Fruit fly (Drosophila melanogaster) whole organism, prepupa: ENCODE data around the gene D.

Experiments used
- Blimp-1 ChIP-seq: fragments of 200-800 bp; sonication (Bioruptor generic); optimal IDR thresholded peaks from 3 replicates; lab custom pipeline; 2017; ENCODE audit warnings: missing biosample characterization, missing genetic modification characterization, mild to moderate bottlenecking, moderate library complexity, missing genetic modification reagents
- CG10669 ChIP-seq: fragments of 200-800 bp; sonication (Bioruptor generic); optimal IDR thresholded peaks from 3 replicates; lab custom pipeline; 2018; ENCODE audit warnings: missing biosample characterization, mild to moderate bottlenecking, missing genetic modification characterization, moderate library complexity
- CG11294 ChIP-seq: fragments of 200-800 bp; sonication (Bioruptor generic); IDR thresholded peaks from 2 replicates; pipeline ENCODE4 v1.3.6; 2022; ENCODE audit warnings: missing biosample characterization, missing genetic modification characterization
- CG11762 ChIP-seq: fragments of 200-800 bp; sonication (Bioruptor generic); optimal IDR thresholded peaks from 3 replicates; lab custom pipeline; 2016; ENCODE audit warnings: missing biosample characterization, missing genetic modification characterization; ENCODE audit not compliant: insufficient read depth
- CG11902 ChIP-seq: fragments of 200-800 bp; sonication (Bioruptor generic); optimal IDR thresholded peaks from 3 replicates; lab custom pipeline; 2016; ENCODE audit warnings: missing biosample characterization, missing genetic modification characterization
- CG1621 ChIP-seq: fragments of 200-800 bp; sonication (Bioruptor generic); optimal IDR thresholded peaks from 3 replicates; lab custom pipeline; 2018; ENCODE audit warnings: missing biosample characterization, mild to moderate bottlenecking, missing genetic modification characterization
- CG16779 ChIP-seq: fragments of 200-800 bp; sonication (Bioruptor generic); optimal IDR thresholded peaks from 3 replicates; lab custom pipeline; 2017; ENCODE audit warnings: missing biosample characterization, mild to moderate bottlenecking, missing genetic modification characterization
- CG3032 ChIP-seq: fragments of 200-800 bp; optimal IDR thresholded peaks from 2 replicates; lab custom pipeline; 2019; ENCODE audit warnings: missing biosample characterization, mild to moderate bottlenecking, missing genetic modification characterization, moderate library complexity
- CG34406 ChIP-seq: fragments of 200-800 bp; sonication (Bioruptor generic); optimal IDR thresholded peaks from 3 replicates; lab custom pipeline; 2016; ENCODE audit warnings: missing biosample characterization, missing genetic modification characterization
- CG4318 ChIP-seq: fragments of 200-800 bp; sonication (Bioruptor generic); optimal IDR thresholded peaks from 3 replicates; lab custom pipeline; 2017; ENCODE audit warnings: missing biosample characterization, mild to moderate bottlenecking, missing genetic modification characterization
- CG6163 ChIP-seq: fragments of 200-800 bp; sonication (Bioruptor generic); IDR thresholded peaks from 3 replicates; pipeline ENCODE4 v1.3.6; 2022; ENCODE audit warnings: missing biosample characterization, missing genetic modification characterization
- CG6808 ChIP-seq: fragments of 200-800 bp; sonication (Bioruptor generic); optimal IDR thresholded peaks from 3 replicates; lab custom pipeline; 2017; ENCODE audit warnings: missing biosample characterization, missing genetic modification characterization, mild to moderate bottlenecking, moderate library complexity, missing genetic modification reagents
- CG7368 ChIP-seq: fragments of 200-800 bp; sonication (Bioruptor generic); optimal IDR thresholded peaks from 3 replicates; lab custom pipeline; 2016; ENCODE audit warnings: missing biosample characterization, missing genetic modification characterization
- CG8119 ChIP-seq: fragments of 200-800 bp; sonication (Bioruptor generic); IDR thresholded peaks from 3 replicates; pipeline ENCODE4 v1.3.6; 2022; ENCODE audit warnings: missing biosample characterization, missing genetic modification characterization
- CG8319 ChIP-seq: fragments of 200-800 bp; sonication (Bioruptor generic); optimal IDR thresholded peaks from 3 replicates; lab custom pipeline; 2016; ENCODE audit warnings: missing biosample characterization, missing genetic modification characterization
- CG8632 ChIP-seq: fragments of 200-800 bp; sonication (Bioruptor generic); optimal IDR thresholded peaks from 3 replicates; lab custom pipeline; 2016; ENCODE audit warnings: missing biosample characterization, missing genetic modification characterization
- Eip75B ChIP-seq: fragments of 200-800 bp; sonication (Bioruptor generic); optimal IDR thresholded peaks from 3 replicates; lab custom pipeline; 2016; ENCODE audit warnings: missing biosample characterization, missing genetic modification characterization
- Eip78C ChIP-seq: fragments of 200-800 bp; sonication (Bioruptor generic); peaks from one replicate; lab custom pipeline; 2016; ENCODE audit warnings: missing biosample characterization, missing genetic modification characterization
- Eip93F ChIP-seq: fragments of 200-800 bp; sonication (Bioruptor generic); optimal IDR thresholded peaks from 2 replicates; lab custom pipeline; 2016; ENCODE audit warnings: missing biosample characterization, mild to moderate bottlenecking, missing genetic modification characterization
- Ets96B ChIP-seq: fragments of 200-800 bp; optimal IDR thresholded peaks from 2 replicates; lab custom pipeline; 2019; ENCODE audit warnings: missing biosample characterization, mild to moderate bottlenecking, missing genetic modification characterization, moderate library complexity
- Gug ChIP-seq: fragments of 200-800 bp; sonication (Bioruptor generic); IDR thresholded peaks from 2 replicates; pipeline ENCODE4 v1.3.6; 2022; ENCODE audit warnings: missing biosample characterization, missing genetic modification characterization
- Hr38 ChIP-seq: sonication (Bioruptor generic); optimal IDR thresholded peaks from 2 replicates; lab custom pipeline; 2016; ENCODE audit warnings: missing biosample characterization, missing genetic modification characterization
- Hr4 ChIP-seq: fragments of 200-800 bp; sonication (Bioruptor generic); optimal IDR thresholded peaks from 3 replicates; lab custom pipeline; 2016; ENCODE audit warnings: missing biosample characterization, missing genetic modification characterization
- OdsH ChIP-seq: fragments of 200-800 bp; sonication (Bioruptor generic); optimal IDR thresholded peaks from 3 replicates; lab custom pipeline; 2016; ENCODE audit warnings: missing biosample characterization, missing genetic modification characterization
- Smox ChIP-seq: fragments of 200-800 bp; sonication (Bioruptor generic); optimal IDR thresholded peaks from 3 replicates; lab custom pipeline; 2016; ENCODE audit warnings: missing biosample characterization, missing genetic modification characterization
- Sox102F ChIP-seq: fragments of 200-800 bp; sonication (Bioruptor generic); optimal IDR thresholded peaks from 2 replicates; lab custom pipeline; 2016; ENCODE audit warnings: missing biosample characterization, mild to moderate bottlenecking, missing genetic modification characterization
- dac ChIP-seq: fragments of 200-800 bp; sonication (Bioruptor generic); optimal IDR thresholded peaks from 2 replicates; lab custom pipeline; 2017; ENCODE audit warnings: missing biosample characterization, mild to moderate bottlenecking, missing genetic modification characterization
- eg ChIP-seq: fragments of 200-800 bp; sonication (Bioruptor generic); IDR thresholded peaks from 3 replicates; pipeline ENCODE4 v1.3.6; 2022; ENCODE audit warnings: missing biosample characterization, missing genetic modification characterization
- esn ChIP-seq: fragments of 200-800 bp; sonication (Bioruptor generic); optimal IDR thresholded peaks from 2 replicates; lab custom pipeline; 2016; ENCODE audit warnings: missing biosample characterization, mild to moderate bottlenecking, missing genetic modification characterization, moderate library complexity
- fd59A ChIP-seq: fragments of 200-800 bp; sonication (Bioruptor generic); optimal IDR thresholded peaks from 2 replicates; lab custom pipeline; 2017; ENCODE audit warnings: missing biosample characterization, mild to moderate bottlenecking, missing genetic modification characterization, missing genetic modification reagents
- fd85E ChIP-seq: fragments of 200-800 bp; sonication (Bioruptor generic); optimal IDR thresholded peaks from 3 replicates; lab custom pipeline; 2016; ENCODE audit warnings: missing biosample characterization, missing genetic modification characterization
- fkh ChIP-seq: fragments of 200-800 bp; sonication (Bioruptor generic); optimal IDR thresholded peaks from 3 replicates; lab custom pipeline; 2017; ENCODE audit warnings: missing biosample characterization, mild to moderate bottlenecking, missing genetic modification characterization, moderate library complexity
- lz ChIP-seq: fragments of 200-800 bp; sonication (Bioruptor generic); optimal IDR thresholded peaks from 3 replicates; lab custom pipeline; 2016; ENCODE audit warnings: missing biosample characterization, missing genetic modification characterization
- net ChIP-seq: fragments of 200-800 bp; sonication (Bioruptor generic); optimal IDR thresholded peaks from 3 replicates; lab custom pipeline; 2016; ENCODE audit warnings: missing biosample characterization, missing genetic modification characterization
- salr ChIP-seq, 2 experiments: fragments of 200-800 bp; sonication (Bioruptor generic); optimal IDR thresholded peaks; 3 replicates each; lab custom pipeline; 2016 to 2018; ENCODE audit warnings: missing biosample characterization in 2 of 2, missing genetic modification characterization in 2 of 2, mild to moderate bottlenecking in 1 of 2
- spab ChIP-seq: fragments of 200-800 bp; sonication (Bioruptor generic); optimal IDR thresholded peaks from 2 replicates; lab custom pipeline; 2017; ENCODE audit warnings: missing biosample characterization, mild to moderate bottlenecking, missing genetic modification characterization, missing genetic modification reagents
- svp ChIP-seq: fragments of 200-800 bp; sonication (Bioruptor generic); peaks from one replicate; lab custom pipeline; 2016; ENCODE audit warnings: missing biosample characterization, missing genetic modification characterization
- topi ChIP-seq: fragments of 200-800 bp; sonication (Bioruptor generic); optimal IDR thresholded peaks from 3 replicates; lab custom pipeline; 2016; ENCODE audit warnings: missing biosample characterization, missing genetic modification characterization

The D gene

DNA sequence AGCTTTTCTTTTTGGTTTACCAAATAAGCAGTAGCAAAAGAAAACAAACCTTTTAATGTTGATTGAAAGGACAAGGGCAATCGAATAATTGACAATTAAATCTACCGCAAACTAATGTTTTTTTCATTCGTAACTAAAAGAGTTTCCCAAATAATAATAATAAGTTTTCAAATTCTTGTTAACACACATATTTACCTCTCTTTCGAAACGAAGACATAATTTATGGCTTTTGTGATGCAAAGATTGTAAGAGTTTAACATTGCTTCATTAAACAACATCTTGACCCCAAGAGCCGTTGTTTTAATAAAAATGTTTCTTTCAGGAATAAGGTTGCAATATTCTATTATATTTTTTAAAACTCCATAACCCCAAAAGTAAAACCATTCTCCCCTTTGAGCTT lies at the start of gene D:
Gene D (minus strand): TSS at position 101 of the 400 bp plus-strand sequence.
- TF ChIP-seq svp (GFP tag; lab: Kevin White, UChicago), result no peak
- no peak for TF ChIP-seq CG10669 (GFP tag; lab: Kevin White, UChicago)
- no peak for TF ChIP-seq spab (GFP tag; lab: Kevin White, UChicago)
- TF ChIP-seq fkh (GFP tag; lab: Kevin White, UChicago), result no peak
- no peak for TF ChIP-seq fd59A (GFP tag; lab: Kevin White, UChicago)
- no peak for TF ChIP-seq Hr4 (GFP tag; lab: Kevin White, UChicago)
- no peak for TF ChIP-seq CG34406 (GFP tag; lab: Kevin White, UChicago)
- no peak for TF ChIP-seq topi
- no peak for TF ChIP-seq Hr38 (GFP tag; lab: Kevin White, UChicago)
- TF ChIP-seq CG11294 (GFP tag; lab: Robert Waterston, UW), result no peak
- TF ChIP-seq CG11902 (GFP tag; lab: Kevin White, UChicago), result no peak
- TF ChIP-seq CG16779, result no peak
- no peak for TF ChIP-seq CG6808 (GFP tag; lab: Kevin White, UChicago)

DNA sequence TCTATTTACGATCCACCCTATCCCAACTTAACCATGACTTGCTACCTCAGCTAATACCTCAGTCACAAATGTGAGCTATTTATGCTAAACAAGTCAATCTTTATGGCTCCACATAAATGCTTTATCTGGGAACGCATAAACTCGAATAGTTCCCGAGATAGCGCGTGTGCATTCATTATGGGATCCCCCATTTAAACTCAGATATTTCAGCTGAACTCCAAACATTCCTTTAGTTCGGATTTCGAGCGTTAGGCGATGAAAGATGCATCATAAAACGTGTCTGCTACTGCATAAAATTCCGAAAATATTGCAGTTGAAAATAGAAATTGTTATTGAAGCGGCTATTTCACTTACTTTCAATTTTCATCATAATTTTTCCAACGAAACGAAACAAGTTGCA lies 45.0 kb upstream of the D start:
- no peak for TF ChIP-seq CG4318 (GFP tag; lab: Kevin White, UChicago)
- no peak for TF ChIP-seq Eip93F (GFP tag; lab: Kevin White, UChicago)
- no peak for TF ChIP-seq CG6163 (GFP tag; lab: Robert Waterston, UW)
- TF ChIP-seq Smox, result no peak
- no peak for TF ChIP-seq CG3032 (tag; lab: Kevin White, UChicago)
- no peak for TF ChIP-seq OdsH (GFP tag; lab: Kevin White, UChicago)
- no peak for TF ChIP-seq CG1621
- TF ChIP-seq salr (GFP tag; optimal IDR thresholded peaks at IDR 0.05; lab: Kevin White, UChicago), result no peak
- TF ChIP-seq spab (GFP tag; lab: Kevin White, UChicago), result no peak
- no peak for TF ChIP-seq CG11762 (GFP tag; lab: Kevin White, UChicago)
- TF ChIP-seq lz, result no peak
- no peak for TF ChIP-seq Eip75B

DNA sequence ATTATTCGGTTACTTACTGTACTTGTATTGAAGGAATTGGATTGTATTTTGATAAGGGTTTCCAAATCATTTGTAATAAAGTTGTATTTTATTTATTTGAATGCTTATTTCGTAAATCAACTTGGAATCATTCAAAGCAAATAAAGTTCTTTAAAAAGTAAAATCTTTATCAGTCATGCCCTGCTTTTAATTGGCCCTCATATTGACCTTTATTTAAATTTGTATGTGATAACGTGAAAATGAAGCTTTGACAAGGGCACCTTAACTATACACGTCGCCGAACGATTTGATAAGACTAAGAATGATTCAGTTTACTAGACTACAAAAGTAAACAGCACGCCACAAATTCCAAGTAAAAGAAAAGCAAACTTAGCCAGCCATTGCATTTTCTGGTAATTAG lies 43.8 kb upstream of the D start:
- TF ChIP-seq svp (GFP tag; lab: Kevin White, UChicago), result peak; percentile 76
- TF ChIP-seq Sox102F (GFP tag; lab: Kevin White, UChicago), result no peak
- TF ChIP-seq, all 60 proteins: peak for 1

DNA sequence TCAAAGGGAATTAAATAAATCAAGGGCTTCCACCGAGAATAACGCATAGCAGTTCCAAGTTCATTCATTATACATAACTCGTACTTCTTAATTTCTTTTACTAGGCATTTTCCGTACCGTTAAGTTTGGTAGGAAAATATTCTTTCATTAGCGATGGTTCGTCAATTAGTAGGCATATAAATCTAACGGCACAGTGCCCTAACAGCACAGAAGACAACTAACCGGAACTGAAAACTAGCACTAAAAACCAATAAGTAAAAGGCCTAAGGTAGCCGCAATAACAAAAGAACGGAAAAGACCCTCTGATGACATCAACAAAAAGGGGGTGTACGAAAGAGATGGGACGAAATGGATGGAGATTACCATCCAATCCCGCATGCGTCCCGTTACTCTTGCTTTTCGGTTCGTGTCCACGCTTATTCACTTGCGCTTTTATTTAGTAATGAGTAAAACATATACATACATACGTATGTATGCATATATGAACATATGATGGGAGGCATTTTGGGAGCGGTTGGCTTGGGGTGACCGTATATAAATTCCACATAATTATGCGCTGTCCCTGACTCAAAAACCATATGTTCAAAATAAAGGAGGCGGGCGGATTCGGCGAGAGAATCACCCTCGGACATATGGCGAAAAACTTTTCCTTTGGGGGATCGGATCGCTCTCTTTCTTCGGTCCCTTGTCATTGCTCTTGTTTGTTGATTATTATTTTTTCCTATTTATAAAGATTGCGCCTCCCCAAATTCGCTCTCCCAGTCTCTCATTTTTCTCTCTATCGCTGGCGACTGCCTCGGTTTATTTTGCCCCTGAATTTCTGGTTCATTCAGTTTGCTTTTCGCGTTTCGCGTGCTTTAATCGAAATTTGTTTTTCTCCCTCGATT lies 42.4 kb upstream of the D start:
- TF ChIP-seq CG3032 (tag; lab: Kevin White, UChicago) (no peak), CG7368 (no peak), CG8632 (GFP tag; lab: Kevin White, UChicago) (no peak), Sox102F (GFP tag; lab: Kevin White, UChicago) (no peak), eg (GFP tag; lab: Robert Waterston, UW) (no peak), Eip93F (GFP tag; lab: Kevin White, UChicago) (no peak), Blimp-1 (GFP tag; lab: Kevin White, UChicago) (peak; percentile 55), Gug (no peak), CG6163 (GFP tag; lab: Robert Waterston, UW) (0 out of 3 replicates have a peak, but pooled peaks have one; percentile 14), dac (no peak), svp (GFP tag; lab: Kevin White, UChicago) (no peak), CG8119 (GFP tag; lab: Robert Waterston, UW) (0 out of 3 replicates have a peak, but pooled peaks have one; percentile 17), net (GFP tag; lab: Kevin White, UChicago) (peak; percentile 17), lz (no peak), Eip78C (GFP tag; lab: Kevin White, UChicago) (peak; percentile 22), Ets96B (tag; lab: Kevin White, UChicago) (no peak), CG8319 (GFP tag; lab: Kevin White, UChicago) (no peak), CG34406 (GFP tag; lab: Kevin White, UChicago) (no peak), fd85E (GFP tag; lab: Kevin White, UChicago) (no peak), esn (GFP tag; lab: Kevin White, UChicago) (no peak)
